Fruit fly (Drosophila melanogaster) whole organism, embryonic: ENCODE data around the gene CG7173.

ENCODE experiments used
- Bteb2 ChIP-seq: fragments of 200-800 bp; sonication (Bioruptor generic); optimal IDR thresholded peaks from 2 replicates; lab custom pipeline; 2016; ENCODE audit warnings: missing biosample characterization, missing genetic modification characterization
- CG14710 ChIP-seq: fragments of 200-800 bp; sonication (Bioruptor generic); optimal IDR thresholded peaks from 3 replicates; lab custom pipeline; 2019; ENCODE audit warnings: missing biosample characterization, mild to moderate bottlenecking, missing genetic modification characterization, moderate library complexity
- CG1603 ChIP-seq: fragments of 200-800 bp; sonication (Bioruptor generic); optimal IDR thresholded peaks from 2 replicates; lab custom pipeline; 2019; ENCODE audit warnings: missing biosample characterization, mild to moderate bottlenecking, missing genetic modification characterization, moderate library complexity
- CG18599 ChIP-seq: fragments of 200-800 bp; sonication (Bioruptor generic); optimal IDR thresholded peaks from 3 replicates; lab custom pipeline; 2017; ENCODE audit warnings: missing biosample characterization, missing genetic modification characterization, mild to moderate bottlenecking, moderate library complexity, missing genetic modification reagents
- CG2116 ChIP-seq: fragments of 200-800 bp; sonication (Bioruptor generic); optimal IDR thresholded peaks from 3 replicates; lab custom pipeline; 2018; ENCODE audit warnings: missing biosample characterization, mild to moderate bottlenecking, missing genetic modification characterization
- CG3163 ChIP-seq: fragments of 200-800 bp; sonication (Bioruptor generic); optimal IDR thresholded peaks from 3 replicates; lab custom pipeline; 2016; ENCODE audit warnings: missing biosample characterization, missing genetic modification characterization
- CG33213 ChIP-seq: fragments of 200-800 bp; sonication (Bioruptor generic); optimal IDR thresholded peaks from 3 replicates; lab custom pipeline; 2016; ENCODE audit warnings: missing biosample characterization, missing genetic modification characterization
- CG3726 ChIP-seq: fragments of 200-800 bp; sonication (Bioruptor generic); IDR thresholded peaks from 3 replicates; pipeline ENCODE4, ENCODE4 v1.3.6; 2022; ENCODE audit warnings: missing biosample characterization, missing genetic modification characterization
- CG4424 ChIP-seq: fragments of 200-800 bp; sonication (Bioruptor generic); optimal IDR thresholded peaks from 3 replicates; lab custom pipeline; 2016; ENCODE audit warnings: missing biosample characterization, missing genetic modification characterization
- CG4820 ChIP-seq: fragments of 200-800 bp; sonication (Bioruptor generic); optimal IDR thresholded peaks from 3 replicates; lab custom pipeline; 2016; ENCODE audit warnings: missing biosample characterization, missing genetic modification characterization
- CG7372 ChIP-seq: fragments of 200-800 bp; sonication (Bioruptor generic); IDR thresholded peaks from 2 replicates; pipeline ENCODE4 v1.3.6; 2022; ENCODE audit warnings: missing biosample characterization, missing genetic modification characterization
- CG9876 ChIP-seq: fragments of 200-800 bp; sonication (Bioruptor generic); optimal IDR thresholded peaks from 2 replicates; lab custom pipeline; 2016; ENCODE audit warnings: missing biosample characterization, missing genetic modification characterization
- CHES-1-like ChIP-seq: fragments of 200-800 bp; sonication (Bioruptor generic); optimal IDR thresholded peaks from 2 replicates; lab custom pipeline; 2016; ENCODE audit warnings: missing biosample characterization, missing genetic modification characterization
- Dek ChIP-seq: fragments of 200-800 bp; sonication (Bioruptor generic); optimal IDR thresholded peaks from 3 replicates; lab custom pipeline; 2019; ENCODE audit warnings: missing biosample characterization, mild to moderate bottlenecking, missing genetic modification characterization, moderate library complexity
- Dfd ChIP-seq, 2 experiments: fragments of >200 bp; optimal IDR thresholded peaks; 2 replicates each; lab custom pipeline; 2017; ENCODE audit warnings: missing biosample characterization in 2 of 2, missing genetic modification characterization in 2 of 2
- Doc2 ChIP-seq: fragments of 200-800 bp; sonication (Bioruptor generic); IDR thresholded peaks from 2 replicates; pipeline ENCODE4 v1.3.6; 2022; ENCODE audit warnings: missing biosample characterization, missing genetic modification characterization
- Dp ChIP-seq: fragments of 200-800 bp; sonication (Bioruptor generic); optimal IDR thresholded peaks from 2 replicates; lab custom pipeline; 2018; ENCODE audit warnings: missing biosample characterization, mild to moderate bottlenecking, missing genetic modification characterization, moderate library complexity
- E2f2 ChIP-seq: fragments of 200-800 bp; sonication (Bioruptor generic); IDR thresholded peaks from 2 replicates; pipeline ENCODE4 v1.3.6; 2022; ENCODE audit warnings: missing biosample characterization, missing genetic modification characterization
- Hr39 ChIP-seq: fragments of >200 bp; optimal IDR thresholded peaks from 2 replicates; lab custom pipeline; 2017
- Hr78 ChIP-seq, 2 experiments: fragments of 200-800 bp in 1 of 2; fragments of >200 bp in 1 of 2; sonication (Bioruptor generic) in 1 of 2; optimal IDR thresholded peaks; 2 replicates each; lab custom pipeline; 2017 to 2019; ENCODE audit warnings: missing biosample characterization in 2 of 2, missing genetic modification characterization in 2 of 2, mild to moderate bottlenecking in 1 of 2, moderate library complexity in 1 of 2
- Jarid2 ChIP-seq: fragments of 200-800 bp; sonication (Bioruptor generic); optimal IDR thresholded peaks from 3 replicates; lab custom pipeline; 2017; ENCODE audit warnings: mild to moderate bottlenecking, missing biosample characterization, missing genetic modification reagents, missing genetic modification characterization
- MESR4 ChIP-seq: fragments of 200-800 bp; sonication (Bioruptor generic); optimal IDR thresholded peaks from 2 replicates; lab custom pipeline; 2018; ENCODE audit warnings: missing biosample characterization, mild to moderate bottlenecking, missing genetic modification characterization, moderate library complexity
- Myb ChIP-seq: fragments of 200-800 bp; sonication (Bioruptor generic); optimal IDR thresholded peaks from 2 replicates; lab custom pipeline; 2016; ENCODE audit warnings: missing biosample characterization, missing genetic modification characterization
- NC2α ChIP-seq: fragments of 200-800 bp; sonication (Bioruptor generic); optimal IDR thresholded peaks from 2 replicates; lab custom pipeline; 2016; ENCODE audit warnings: missing biosample characterization, missing genetic modification characterization
- NC2β ChIP-seq: fragments of 200-800 bp; sonication (Bioruptor generic); optimal IDR thresholded peaks from 2 replicates; lab custom pipeline; 2016; ENCODE audit warnings: missing biosample characterization, missing genetic modification characterization
- Scr ChIP-seq: fragments of 200-800 bp; sonication (Bioruptor generic); IDR thresholded peaks from 2 replicates; pipeline ENCODE4 v1.3.6; 2022; ENCODE audit warnings: missing biosample characterization, missing genetic modification characterization; ENCODE audit not compliant: partially characterized antibody
- YL-1 ChIP-seq: fragments of 200-800 bp; sonication (Bioruptor generic); optimal IDR thresholded peaks from 3 replicates; lab custom pipeline; 2017; ENCODE audit warnings: missing biosample characterization, mild to moderate bottlenecking, missing genetic modification characterization
- ato ChIP-seq: fragments of 200-800 bp; sonication (Bioruptor generic); IDR thresholded peaks from 2 replicates; pipeline ENCODE4 v1.3.6; 2022; ENCODE audit warnings: missing biosample characterization, missing genetic modification characterization; ENCODE audit not compliant: partially characterized antibody
- bcd ChIP-seq: fragments of 200-800 bp; sonication (Bioruptor generic); optimal IDR thresholded peaks from 2 replicates; lab custom pipeline; 2017; ENCODE audit warnings: missing biosample characterization, mild to moderate bottlenecking, missing genetic modification characterization
- chm ChIP-seq: fragments of 200-800 bp; sonication (Bioruptor generic); IDR thresholded peaks from 2 replicates; pipeline ENCODE4 v1.3.6; 2022; ENCODE audit warnings: missing biosample characterization, missing genetic modification characterization
- dm ChIP-seq: fragments of 200-800 bp; sonication (Bioruptor generic); optimal IDR thresholded peaks from 3 replicates; lab custom pipeline; 2016; ENCODE audit warnings: missing biosample characterization, missing genetic modification characterization
- emc ChIP-seq: fragments of 200-800 bp; sonication (Bioruptor generic); optimal IDR thresholded peaks from 2 replicates; lab custom pipeline; 2016; ENCODE audit warnings: missing biosample characterization, missing genetic modification characterization
- eve ChIP-seq, 2 experiments: fragments of >200 bp; optimal IDR thresholded peaks; 2 replicates each; lab custom pipeline; 2017; ENCODE audit warnings: missing biosample characterization in 2 of 2, missing genetic modification characterization in 2 of 2
- exex ChIP-seq: fragments of 200-800 bp; sonication (Bioruptor generic); optimal IDR thresholded peaks from 4 replicates; lab custom pipeline; 2018; ENCODE audit warnings: missing biosample characterization, mild to moderate bottlenecking, missing genetic modification characterization, moderate library complexity
- fd96Cb ChIP-seq: fragments of 200-800 bp; sonication (Bioruptor generic); optimal IDR thresholded peaks from 2 replicates; lab custom pipeline; 2018; ENCODE audit warnings: missing biosample characterization, mild to moderate bottlenecking, missing genetic modification characterization, moderate library complexity
- fru ChIP-seq: fragments of >200 bp; optimal IDR thresholded peaks from 2 replicates; lab custom pipeline; 2017
- gsb-n ChIP-seq: fragments of 200-800 bp; sonication (Bioruptor generic); optimal IDR thresholded peaks from 3 replicates; lab custom pipeline; 2018; ENCODE audit warnings: missing biosample characterization, mild to moderate bottlenecking, missing genetic modification characterization
- hb ChIP-seq: fragments of 200-800 bp; sonication (Bioruptor generic); IDR thresholded peaks from 3 replicates; pipeline ENCODE4 v1.3.6; 2022; ENCODE audit warnings: missing biosample characterization, missing genetic modification characterization; ENCODE audit not compliant: partially characterized antibody
- klu ChIP-seq: fragments of 200-800 bp; sonication (Bioruptor generic); IDR thresholded peaks from 2 replicates; pipeline ENCODE4 v1.3.6; 2022; ENCODE audit warnings: missing biosample characterization, missing genetic modification characterization
- lbe ChIP-seq: fragments of 200-800 bp; sonication (Bioruptor generic); optimal IDR thresholded peaks from 2 replicates; lab custom pipeline; 2016; ENCODE audit warnings: missing biosample characterization, mild to moderate bottlenecking, missing genetic modification characterization
- lilli ChIP-seq: fragments of 200-800 bp; sonication (Bioruptor generic); optimal IDR thresholded peaks from 3 replicates; lab custom pipeline; 2016; ENCODE audit warnings: missing biosample characterization, missing genetic modification characterization
- onecut ChIP-seq: fragments of 200-800 bp; sonication (Bioruptor generic); IDR thresholded peaks from 2 replicates; pipeline ENCODE4 v1.3.6; 2022; ENCODE audit warnings: missing biosample characterization, missing genetic modification characterization
- p53 ChIP-seq: fragments of 200-800 bp; sonication (Bioruptor generic); optimal IDR thresholded peaks from 2 replicates; lab custom pipeline; 2016; ENCODE audit warnings: missing biosample characterization, missing genetic modification characterization
- pzg ChIP-seq: fragments of 200-800 bp; sonication (Bioruptor generic); optimal IDR thresholded peaks from 3 replicates; lab custom pipeline; 2018; ENCODE audit warnings: missing biosample characterization, mild to moderate bottlenecking, missing genetic modification characterization, moderate library complexity
- repo ChIP-seq: fragments of 200-800 bp; sonication (Bioruptor generic); optimal IDR thresholded peaks from 2 replicates; lab custom pipeline; 2016; ENCODE audit warnings: missing biosample characterization, missing genetic modification characterization
- run ChIP-seq: fragments of 200-800 bp; sonication (Bioruptor generic); optimal IDR thresholded peaks from 3 replicates; lab custom pipeline; 2018; ENCODE audit warnings: missing biosample characterization, mild to moderate bottlenecking, missing genetic modification characterization
- sens ChIP-seq: fragments of 200-800 bp; sonication (Bioruptor generic); peaks from one replicate; lab custom pipeline; 2016; ENCODE audit warnings: missing biosample characterization, missing genetic modification characterization
- sens-2 ChIP-seq: fragments of 200-800 bp; sonication (Bioruptor generic); IDR thresholded peaks from 2 replicates; pipeline ENCODE4 v1.3.6; 2022; ENCODE audit warnings: missing biosample characterization, missing genetic modification characterization
- trem ChIP-seq: fragments of 200-800 bp; optimal IDR thresholded peaks from 3 replicates; lab custom pipeline; 2019; ENCODE audit warnings: missing biosample characterization, mild to moderate bottlenecking, missing genetic modification characterization, moderate library complexity
- tup ChIP-seq: fragments of 200-800 bp; sonication (Bioruptor generic); optimal IDR thresholded peaks from 2 replicates; lab custom pipeline; 2016; ENCODE audit warnings: missing biosample characterization, mild to moderate bottlenecking, missing genetic modification characterization, moderate library complexity
- unpg ChIP-seq: fragments of 200-800 bp; sonication (Bioruptor generic); optimal IDR thresholded peaks from 3 replicates; lab custom pipeline; 2018; ENCODE audit warnings: missing biosample characterization, mild to moderate bottlenecking, missing genetic modification characterization, moderate library complexity

Gene CG7173

dm6 chr3L:21523059-21523836 is 34.8 kb downstream of the CG7173 start, which contains the start of gene CG7611 (continued):
- TF ChIP-seq Myb (GFP tag; lab: Kevin White, UChicago), result peak; percentile 40
- no peak for TF ChIP-seq CG4820
- peak; percentile 59 for TF ChIP-seq sens (GFP tag; lab: Kevin White, UChicago)
- TF ChIP-seq NC2β, result no peak
- TF ChIP-seq tup (GFP tag; lab: Kevin White, UChicago), result no peak
- TF ChIP-seq CHES-1-like (GFP tag; lab: Kevin White, UChicago), result no peak
- no peak for TF ChIP-seq CG4424
- TF ChIP-seq CG9876 (GFP tag; lab: Kevin White, UChicago), result no peak
- TF ChIP-seq E2f2 (GFP tag; lab: Robert Waterston, UW), result peak; percentile 57
- no peak for TF ChIP-seq fru (lab: Kevin White, UChicago)
- TF ChIP-seq lilli (GFP tag; lab: Kevin White, UChicago), result no peak
- TF ChIP-seq Dek (tag; lab: Kevin White, UChicago), result no peak
- peak; percentile 35 for TF ChIP-seq CG14710 (tag; lab: Kevin White, UChicago)
- TF ChIP-seq p53 (GFP tag; lab: Kevin White, UChicago), result no peak
- TF ChIP-seq NC2α (GFP tag; lab: Kevin White, UChicago), result no peak
- TF ChIP-seq eve (GFP tag; optimal IDR thresholded peaks at IDR 0.05; lab: Kevin White, UChicago), result no peak
- no peak for TF ChIP-seq CG3726 (GFP tag; lab: Robert Waterston, UW)
- peak; percentile 70 for TF ChIP-seq YL-1 (GFP tag; lab: Kevin White, UChicago)
- peak; percentile 52 for TF ChIP-seq pzg
- TF ChIP-seq Hr39 (lab: Kevin White, UChicago), result no peak
- no peak for TF ChIP-seq bcd (GFP tag; lab: Kevin White, UChicago)
- TF ChIP-seq emc (GFP tag; lab: Kevin White, UChicago), result no peak
- no peak for TF ChIP-seq repo (GFP tag; lab: Kevin White, UChicago)
- TF ChIP-seq fd96Cb (tag; lab: Kevin White, UChicago), result no peak
- no peak for TF ChIP-seq hb (GFP tag; lab: Robert Waterston, UW)
- peak; percentile 11 for TF ChIP-seq lbe (GFP tag; lab: Kevin White, UChicago)
- no peak for TF ChIP-seq unpg
- TF ChIP-seq Jarid2, result no peak
- peak; percentile 29 for TF ChIP-seq CG1603 (tag; lab: Kevin White, UChicago)
- peak; percentile 52 for TF ChIP-seq trem
- no peak for TF ChIP-seq CG7372
- TF ChIP-seq run (tag; lab: Kevin White, UChicago), result no peak
- no peak for TF ChIP-seq exex (tag; lab: Kevin White, UChicago)
- TF ChIP-seq CG3163 (GFP tag; lab: Kevin White, UChicago), result no peak
- peak; percentile 50 for TF ChIP-seq Dp
- TF ChIP-seq chm (GFP tag; lab: Robert Waterston, UW), result no peak
- no peak for TF ChIP-seq klu (GFP tag; lab: Robert Waterston, UW)
- no peak for TF ChIP-seq CG33213 (GFP tag; lab: Kevin White, UChicago)
- no peak for TF ChIP-seq dm (GFP tag; lab: Kevin White, UChicago)
- TF ChIP-seq Bteb2 (GFP tag; lab: Kevin White, UChicago), result no peak
- no peak for TF ChIP-seq sens-2 (GFP tag; lab: Robert Waterston, UW)
- no peak for TF ChIP-seq gsb-n (tag; lab: Kevin White, UChicago)
- no peak for TF ChIP-seq onecut (GFP tag; lab: Robert Waterston, UW)
- no peak for TF ChIP-seq CG18599
- TF ChIP-seq Hr78 (GFP tag; optimal IDR thresholded peaks at IDR 0.05; lab: Kevin White, UChicago), result peak in 1 of 2 experiments; percentile 20
- TF ChIP-seq ato (GFP tag; lab: Robert Waterston, UW), result no peak
- TF ChIP-seq CG2116 (GFP tag; lab: Kevin White, UChicago), result peak; percentile 2
- TF ChIP-seq MESR4, result peak; percentile 97
- no peak for TF ChIP-seq Scr (GFP tag; lab: Robert Waterston, UW)
- no peak for TF ChIP-seq Dfd (GFP tag; optimal IDR thresholded peaks at IDR 0.05; lab: Kevin White, UChicago)
- no peak for TF ChIP-seq Doc2
